Worm (Caenorhabditis elegans) whole organism, L2 larva: Measurements from ENCODE around the gene idpa-2.

Experiments
- C34F6.9 ChIP-seq: fragments of 150-350 bp; optimal IDR thresholded peaks from 2 replicates; lab custom pipeline; 2014; ENCODE audit warnings: missing biosample characterization, missing genetic modification characterization
- F13H6.1 ChIP-seq: sonication (generic microtip); optimal IDR thresholded peaks from 2 replicates; lab custom pipeline; 2016; ENCODE audit warnings: missing genetic modification characterization, missing compliant biosample characterization
- R02D3.7 ChIP-seq: fragments of 150-350 bp; optimal IDR thresholded peaks from 2 replicates; lab custom pipeline; 2014; ENCODE audit warnings: missing biosample characterization, missing genetic modification characterization
- Y55F3AM.14 ChIP-seq: fragments of 200-800 bp; sonication (Bioruptor generic); optimal IDR thresholded peaks from 2 replicates; lab custom pipeline; 2018; ENCODE audit warnings: mild to moderate bottlenecking, missing genetic modification characterization, missing compliant biosample characterization
- ZK546.5 ChIP-seq: sonication (generic microtip); optimal IDR thresholded peaks from 2 replicates; lab custom pipeline; 2017; ENCODE audit warnings: missing biosample characterization, missing genetic modification characterization
- alr-1 ChIP-seq: fragments of 150-350 bp; optimal IDR thresholded peaks from 2 replicates; lab custom pipeline; 2014; ENCODE audit warnings: missing biosample characterization, missing genetic modification characterization
- aly-2 ChIP-seq: fragments of 150-350 bp; optimal IDR thresholded peaks from 2 replicates; lab custom pipeline; 2014; ENCODE audit warnings: missing biosample characterization, missing genetic modification characterization
- ama-1 ChIP-seq: fragments of 150-350 bp; optimal IDR thresholded peaks from 2 replicates; lab custom pipeline; 2018; ENCODE audit warnings: inconsistent platforms
- blmp-1 ChIP-seq: sonication (generic microtip); optimal IDR thresholded peaks from 2 replicates; lab custom pipeline; 2017; ENCODE audit warnings: missing genetic modification characterization, mild to moderate bottlenecking, missing compliant biosample characterization, antibody characterized with exemption, moderate library complexity; ENCODE audit not compliant: insufficient read depth
- ceh-16 ChIP-seq: fragments of 150-350 bp; optimal IDR thresholded peaks from 2 replicates; lab custom pipeline; 2014; ENCODE audit warnings: missing biosample characterization, missing genetic modification characterization
- ceh-82 ChIP-seq: fragments of 150-350 bp; optimal IDR thresholded peaks from 2 replicates; lab custom pipeline; 2014; ENCODE audit warnings: missing biosample characterization, missing genetic modification characterization
- crh-2 ChIP-seq: sonication (generic microtip); optimal IDR thresholded peaks from 2 replicates; lab custom pipeline; 2017; ENCODE audit warnings: missing biosample characterization, missing genetic modification characterization
- dmd-4 ChIP-seq: sonication (generic microtip); optimal IDR thresholded peaks from 2 replicates; lab custom pipeline; 2017; ENCODE audit warnings: missing biosample characterization, missing genetic modification characterization
- egl-27 ChIP-seq: sonication (generic microtip); optimal IDR thresholded peaks from 3 replicates; lab custom pipeline; 2017; ENCODE audit warnings: missing biosample characterization, missing genetic modification reagents, missing genetic modification characterization
- elt-1 ChIP-seq: fragments of 150-350 bp; optimal IDR thresholded peaks from 2 replicates; lab custom pipeline; 2014; ENCODE audit warnings: missing biosample characterization, missing genetic modification characterization
- elt-3 ChIP-seq: sonication (generic microtip); optimal IDR thresholded peaks from 2 replicates; lab custom pipeline; 2017; ENCODE audit warnings: missing biosample characterization, missing genetic modification characterization
- fos-1 ChIP-seq: fragments of 150-350 bp; optimal IDR thresholded peaks from 2 replicates; lab custom pipeline; 2014; ENCODE audit warnings: missing biosample characterization, missing genetic modification characterization
- gmeb-1 ChIP-seq: fragments of 150-350 bp; optimal IDR thresholded peaks from 2 replicates; lab custom pipeline; 2014; ENCODE audit warnings: missing biosample characterization, missing genetic modification characterization
- lin-11 ChIP-seq: fragments of 150-350 bp; sonication (generic microtip); optimal IDR thresholded peaks from 2 replicates; lab custom pipeline; 2014; ENCODE audit warnings: missing biosample characterization, missing genetic modification characterization, inconsistent platforms, mixed read lengths
- lin-13 ChIP-seq: fragments of 150-350 bp; optimal IDR thresholded peaks from 2 replicates; lab custom pipeline; 2014; ENCODE audit warnings: missing biosample characterization, missing genetic modification reagents, missing genetic modification characterization
- lin-39 ChIP-seq: fragments of 150-350 bp; optimal IDR thresholded peaks from 2 replicates; lab custom pipeline; 2014; ENCODE audit warnings: missing biosample characterization, missing genetic modification reagents, missing genetic modification characterization
- lsy-2 ChIP-seq, 2 experiments: fragments of 150-350 bp in 1 of 2; sonication (generic microtip) in 1 of 2; optimal IDR thresholded peaks; 2 replicates each; lab custom pipeline; 2014 to 2017; ENCODE audit warnings: missing biosample characterization in 2 of 2, missing genetic modification characterization in 2 of 2
- mab-5 ChIP-seq: fragments of 150-350 bp; optimal IDR thresholded peaks from 2 replicates; lab custom pipeline; 2014; ENCODE audit warnings: missing biosample characterization, missing genetic modification characterization
- mdl-1 ChIP-seq, 2 experiments: fragments of 150-350 bp in 1 of 2; sonication (generic microtip) in 1 of 2; optimal IDR thresholded peaks; 2 replicates each; lab custom pipeline; 2017; ENCODE audit warnings: missing biosample characterization in 2 of 2, missing genetic modification characterization in 2 of 2
- nhr-10 ChIP-seq: sonication (generic microtip); optimal IDR thresholded peaks from 2 replicates; lab custom pipeline; 2017; ENCODE audit warnings: missing biosample characterization, missing genetic modification characterization
- nhr-11 ChIP-seq: fragments of 150-350 bp; optimal IDR thresholded peaks from 2 replicates; lab custom pipeline; 2014; ENCODE audit warnings: missing biosample characterization, missing genetic modification characterization
- nhr-12 ChIP-seq: fragments of 150-350 bp; optimal IDR thresholded peaks from 2 replicates; lab custom pipeline; 2014; ENCODE audit warnings: missing biosample characterization, missing genetic modification characterization
- nhr-129 ChIP-seq: fragments of 150-350 bp; optimal IDR thresholded peaks from 2 replicates; lab custom pipeline; 2014; ENCODE audit warnings: missing biosample characterization, missing genetic modification characterization
- nhr-21 ChIP-seq: fragments of 150-350 bp; optimal IDR thresholded peaks from 2 replicates; lab custom pipeline; 2014; ENCODE audit warnings: missing biosample characterization, missing genetic modification characterization
- nhr-23 ChIP-seq: fragments of 150-350 bp; optimal IDR thresholded peaks from 2 replicates; lab custom pipeline; 2014; ENCODE audit warnings: missing biosample characterization, missing genetic modification reagents, missing genetic modification characterization
- nhr-237 ChIP-seq: fragments of 150-350 bp; optimal IDR thresholded peaks from 2 replicates; lab custom pipeline; 2014; ENCODE audit warnings: missing biosample characterization, missing genetic modification characterization
- nhr-25 ChIP-seq: fragments of 150-350 bp; sonication (generic microtip); optimal IDR thresholded peaks from 3 replicates; lab custom pipeline; 2014; ENCODE audit warnings: missing biosample characterization, missing genetic modification characterization
- nhr-6 ChIP-seq: fragments of 150-350 bp; optimal IDR thresholded peaks from 2 replicates; lab custom pipeline; 2014; ENCODE audit warnings: missing biosample characterization, missing genetic modification characterization
- peb-1 ChIP-seq: fragments of 150-350 bp; optimal IDR thresholded peaks from 2 replicates; lab custom pipeline; 2014; ENCODE audit warnings: missing biosample characterization, missing genetic modification characterization
- sem-4 ChIP-seq: fragments of 150-350 bp; optimal IDR thresholded peaks from 2 replicates; lab custom pipeline; 2014; ENCODE audit warnings: missing biosample characterization, missing genetic modification reagents, missing genetic modification characterization
- skn-1 ChIP-seq: sonication (generic microtip); optimal IDR thresholded peaks from 2 replicates; lab custom pipeline; 2017; ENCODE audit warnings: missing biosample characterization, missing genetic modification characterization
- sma-3 ChIP-seq: sonication (generic microtip); optimal IDR thresholded peaks from 2 replicates; lab custom pipeline; 2016; ENCODE audit warnings: missing genetic modification reagents, missing genetic modification characterization, missing compliant biosample characterization
- sma-9 ChIP-seq, 2 experiments: fragments of 150-350 bp in 1 of 2; sonication (generic microtip) in 1 of 2; optimal IDR thresholded peaks; 2 replicates each; lab custom pipeline; 2014 to 2016; ENCODE audit warnings: missing genetic modification characterization in 2 of 2, mild to moderate bottlenecking in 1 of 2, missing biosample characterization in 1 of 2, missing compliant biosample characterization in 1 of 2, missing genetic modification reagents in 1 of 2, moderate library complexity in 1 of 2
- unc-39 ChIP-seq: fragments of 150-350 bp; optimal IDR thresholded peaks from 2 replicates; lab custom pipeline; 2014; ENCODE audit warnings: missing biosample characterization, missing genetic modification characterization
- unc-55 ChIP-seq: fragments of 150-350 bp; sonication (generic microtip); optimal IDR thresholded peaks from 3 replicates; lab custom pipeline; 2014; ENCODE audit warnings: missing biosample characterization, missing genetic modification reagents, missing genetic modification characterization
- unc-62 ChIP-seq: fragments of 150-350 bp; optimal IDR thresholded peaks from 2 replicates; lab custom pipeline; 2014; ENCODE audit warnings: missing biosample characterization, missing genetic modification reagents, missing genetic modification characterization
- ztf-11 ChIP-seq: sonication (generic microtip); optimal IDR thresholded peaks from 2 replicates; lab custom pipeline; 2017; ENCODE audit warnings: missing biosample characterization, missing genetic modification characterization

The idpa-2 gene

DNA sequence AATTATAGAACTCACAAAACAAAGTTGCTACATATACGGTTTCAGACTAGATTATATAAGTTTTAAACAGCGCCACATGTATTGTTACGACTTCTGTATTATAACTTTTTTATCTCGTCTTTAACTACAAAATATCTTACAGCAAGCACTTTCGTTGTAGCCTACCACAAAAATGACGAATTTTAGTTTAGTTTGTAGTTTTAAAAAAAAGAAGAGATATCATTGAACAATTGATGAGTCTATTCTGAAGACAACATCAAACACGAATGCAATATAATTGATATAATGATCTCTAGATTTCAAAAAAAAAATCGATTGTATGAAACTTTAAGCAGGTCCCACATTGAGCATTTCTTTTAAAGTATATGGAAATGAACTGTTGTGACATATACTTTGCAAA, 21.7 kb upstream of the idpa-2 start:
- TF ChIP-seq peb-1 (no peak), egl-27 (tag; lab: Kevin White, UChicago) (no peak), nhr-25 (tag; lab: Kevin White, UChicago) (peak; percentile 4), mdl-1 (tag; optimal IDR thresholded peaks at IDR 0.05; lab: Kevin White, UChicago) (no peak), unc-62 (GFP tag; lab: Kevin White, UChicago) (no peak), R02D3.7 (no peak), fos-1 (tag; lab: Kevin White, UChicago) (no peak), nhr-237 (no peak)

DNA sequence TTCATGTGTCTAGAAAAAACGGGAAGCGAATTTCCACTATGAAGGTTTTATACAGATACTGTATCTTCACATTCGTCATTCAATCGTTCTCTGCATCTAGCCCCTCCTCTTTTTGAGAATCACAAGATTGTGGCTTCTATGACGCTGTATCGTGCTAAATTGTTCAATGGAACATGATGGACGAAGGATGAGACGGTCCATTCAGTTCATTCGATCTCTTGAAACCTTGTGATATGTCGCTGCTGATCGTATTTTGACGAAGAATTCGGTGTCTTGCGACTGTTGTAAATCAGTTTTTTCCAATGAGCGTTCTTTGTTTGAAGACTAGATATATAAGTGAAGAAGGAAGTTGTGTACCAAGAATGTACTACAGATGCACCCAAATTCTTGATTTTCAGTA, 21.1 kb upstream of the idpa-2 start:
- TF ChIP-seq alr-1 (no peak), Y55F3AM.14 (GFP tag; lab: Kevin White, UChicago) (no peak), nhr-23 (tag; lab: Kevin White, UChicago) (no peak), lsy-2 (tag; optimal IDR thresholded peaks at IDR 0.05; lab: Kevin White, UChicago) (peak in 1 of 2 experiments; percentile 22), elt-1 (no peak), fos-1 (tag; lab: Kevin White, UChicago) (no peak), nhr-11 (tag; lab: Kevin White, UChicago) (no peak), ztf-11 (tag; lab: Kevin White, UChicago) (no peak), lin-39 (tag; lab: Kevin White, UChicago) (no peak), nhr-10 (tag; lab: Kevin White, UChicago) (no peak), R02D3.7 (no peak), unc-39 (tag; lab: Kevin White, UChicago) (no peak), skn-1 (tag; lab: Kevin White, UChicago) (no peak), mab-5 (tag; lab: Kevin White, UChicago) (no peak), dmd-4 (tag; lab: Kevin White, UChicago) (no peak), ZK546.5 (tag; lab: Kevin White, UChicago) (no peak), lin-11 (tag; lab: Kevin White, UChicago) (no peak), gmeb-1 (tag; lab: Kevin White, UChicago) (peak; percentile 15), unc-55 (GFP tag; lab: Kevin White, UChicago) (no peak), elt-3 (tag; lab: Kevin White, UChicago) (no peak), sma-9 (GFP tag; optimal IDR thresholded peaks at IDR 0.05; lab: Kevin White, UChicago) (peak; percentile 81), sma-9 (tag; optimal IDR thresholded peaks at IDR 0.05; lab: Kevin White, UChicago) (no peak), mdl-1 (tag; optimal IDR thresholded peaks at IDR 0.05; lab: Kevin White, UChicago) (no peak), unc-62 (GFP tag; lab: Kevin White, UChicago) (no peak), F13H6.1 (tag; lab: Kevin White, UChicago) (no peak), nhr-129 (tag; lab: Kevin White, UChicago) (peak; percentile 79), nhr-12 (tag; lab: Kevin White, UChicago) (no peak), nhr-6 (tag; lab: Kevin White, UChicago) (peak; percentile 63), ceh-82 (no peak), ama-1 (lab: Kevin White, UChicago) (no peak), lin-13 (GFP tag; lab: Kevin White, UChicago) (no peak), peb-1 (no peak), egl-27 (tag; lab: Kevin White, UChicago) (peak; percentile 63), aly-2 (tag; lab: Kevin White, UChicago) (no peak), nhr-25 (tag; lab: Kevin White, UChicago) (peak; percentile 89), blmp-1 (tag; lab: Kevin White, UChicago) (peak; percentile 52), crh-2 (tag; lab: Kevin White, UChicago) (peak; percentile 56), C34F6.9 (tag; lab: Kevin White, UChicago) (no peak), sma-3 (GFP tag; lab: Kevin White, UChicago) (peak; percentile 84), nhr-21 (tag; lab: Kevin White, UChicago) (peak; percentile 98), ceh-16 (no peak), sem-4 (no peak)
